Fruit fly (Drosophila melanogaster) Kc167 (cell line): Measurements from ENCODE around the gene Ns3.

Source experiments
- Myc ChIP-seq: fragments of >200 bp; optimal IDR thresholded peaks from 2 replicates; lab custom pipeline; 2017; ENCODE audit warnings: missing external identifiers
- Sin3A ChIP-seq: fragments of >200 bp; optimal IDR thresholded peaks from 2 replicates; lab custom pipeline; 2018; ENCODE audit warnings: missing external identifiers
- h ChIP-seq: fragments of >200 bp; optimal IDR thresholded peaks from 3 replicates; lab custom pipeline; 2018; ENCODE audit warnings: missing external identifiers
- psq ChIP-seq: fragments of >200 bp; optimal IDR thresholded peaks from 2 replicates; lab custom pipeline; 2017; ENCODE audit warnings: missing external identifiers
- ttk ChIP-seq: sonication (Bioruptor generic); optimal IDR thresholded peaks from 2 replicates; lab custom pipeline; 2017; ENCODE audit warnings: missing external identifiers

DNA sequence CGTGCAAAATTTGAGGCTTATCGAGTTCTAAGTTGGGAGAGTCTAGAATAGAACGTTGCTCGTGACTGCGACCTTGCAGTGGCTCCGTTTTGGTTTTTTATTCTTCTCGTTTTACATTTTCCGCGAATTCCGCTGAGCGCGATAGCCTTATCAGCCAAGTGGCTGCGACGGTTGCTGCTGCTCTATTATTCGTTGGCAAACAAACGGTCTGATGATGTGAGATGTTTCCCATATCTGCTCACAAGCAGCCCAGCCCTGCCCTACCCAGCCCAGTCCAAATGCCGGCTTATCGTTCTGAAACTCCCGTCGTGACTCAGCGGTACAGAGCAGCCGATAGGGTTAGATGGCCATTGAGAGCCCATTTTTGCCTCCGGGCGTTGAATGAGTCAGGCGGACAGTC, 16.4 kb upstream of the Ns3 start:
- TF ChIP-seq psq (lab: Kevin White, UChicago) = no peak
- no peak for TF ChIP-seq ttk (lab: Kevin White, UChicago)
- no peak for TF ChIP-seq h (lab: Kevin White, UChicago)
- no peak for TF ChIP-seq Myc (lab: Kevin White, UChicago)
- no peak for TF ChIP-seq Sin3A (lab: Kevin White, UChicago)
